Worm (Caenorhabditis elegans) whole organism, L1 larva: Measurements from ENCODE around the gene F34H10.3.

Source experiments
- C04F5.9 ChIP-seq: sonication (generic microtip); optimal IDR thresholded peaks from 2 replicates; lab custom pipeline; 2016; ENCODE audit warnings: missing genetic modification characterization, missing compliant biosample characterization
- C34B4.2 ChIP-seq: sonication (generic microtip); optimal IDR thresholded peaks from 2 replicates; lab custom pipeline; 2017; ENCODE audit warnings: mild to moderate bottlenecking, missing genetic modification characterization, missing compliant biosample characterization
- Y116A8C.19 ChIP-seq: sonication (generic microtip); optimal IDR thresholded peaks from 2 replicates; lab custom pipeline; 2016; ENCODE audit warnings: missing compliant biosample characterization, missing genetic modification characterization, borderline replicate concordance
- aha-1 ChIP-seq: fragments of 150-350 bp; optimal IDR thresholded peaks from 2 replicates; lab custom pipeline; 2014; ENCODE audit warnings: missing biosample characterization, missing genetic modification characterization
- alr-1 ChIP-seq: fragments of 200-800 bp; sonication (Bioruptor generic); optimal IDR thresholded peaks from 2 replicates; lab custom pipeline; 2018; ENCODE audit warnings: borderline replicate concordance, mild to moderate bottlenecking, missing genetic modification characterization, missing compliant biosample characterization
- aly-2 ChIP-seq: fragments of 150-350 bp; optimal IDR thresholded peaks from 2 replicates; lab custom pipeline; 2014; ENCODE audit warnings: missing biosample characterization, missing genetic modification characterization
- blmp-1 ChIP-seq: fragments of 150-350 bp; optimal IDR thresholded peaks from 2 replicates; lab custom pipeline; 2014; ENCODE audit warnings: missing biosample characterization, missing genetic modification characterization
- ceh-82 ChIP-seq, 3 experiments: fragments of 150-350 bp in 1 of 3; sonication (generic microtip) in 2 of 3; optimal IDR thresholded peaks; 2 replicates each; lab custom pipeline; 2014 to 2017; ENCODE audit warnings: missing biosample characterization in 3 of 3, missing genetic modification characterization in 3 of 3
- ceh-88 ChIP-seq: fragments of 200-800 bp; sonication (Bioruptor generic); IDR thresholded peaks from 2 replicates; pipeline ENCODE4 v1.3.6; 2022; ENCODE audit warnings: missing genetic modification characterization, missing compliant biosample characterization
- ceh-90 ChIP-seq: sonication (generic microtip); optimal IDR thresholded peaks from 2 replicates; lab custom pipeline; 2016; ENCODE audit warnings: missing genetic modification characterization, missing compliant biosample characterization
- dpl-1 ChIP-seq, 3 experiments: fragments of 150-350 bp in 2 of 3; sonication (generic microtip) in 1 of 3; optimal IDR thresholded peaks; 2 replicates each; lab custom pipeline; 2014 to 2017; ENCODE audit warnings: missing biosample characterization in 3 of 3, missing genetic modification characterization in 3 of 3, missing genetic modification reagents in 3 of 3
- dsc-1 ChIP-seq: sonication (generic microtip); optimal IDR thresholded peaks from 2 replicates; lab custom pipeline; 2016; ENCODE audit warnings: mild to moderate bottlenecking, missing genetic modification characterization, missing compliant biosample characterization
- efl-1 ChIP-seq, 4 experiments: fragments of 150-350 bp; optimal IDR thresholded peaks in 3 of 4; peaks in 1 of 4; 1 replicate in 1 of 4; 2 replicates in 3 of 4; lab custom pipeline; 2014; ENCODE audit warnings: missing biosample characterization in 2 of 4, missing genetic modification characterization in 2 of 4, missing genetic modification reagents in 2 of 4
- egl-13 ChIP-seq: sonication (generic microtip); optimal IDR thresholded peaks from 2 replicates; lab custom pipeline; 2016; ENCODE audit warnings: missing genotype, missing genetic modification reagents, missing genetic modification characterization, missing compliant biosample characterization
- egl-27 ChIP-seq, 2 experiments: fragments of 150-350 bp in 1 of 2; sonication (generic microtip); optimal IDR thresholded peaks; 3 replicates each; lab custom pipeline; 2017 to 2018; ENCODE audit warnings: missing biosample characterization in 2 of 2, missing genetic modification characterization in 2 of 2, missing genetic modification reagents in 2 of 2
- elt-2 ChIP-seq: sonication (generic microtip); optimal IDR thresholded peaks from 2 replicates; lab custom pipeline; 2016; ENCODE audit warnings: missing genetic modification characterization, mild to moderate bottlenecking, inconsistent platforms, missing compliant biosample characterization, missing genetic modification reagents
- elt-3 ChIP-seq, 6 experiments: fragments of 150-350 bp in 1 of 6; sonication (generic microtip); optimal IDR thresholded peaks; 2 replicates each; lab custom pipeline; 2017 to 2018; ENCODE audit warnings: missing biosample characterization in 6 of 6, missing genetic modification characterization in 6 of 6, inconsistent platforms in 1 of 6
- fkh-10 ChIP-seq: sonication (generic microtip); optimal IDR thresholded peaks from 2 replicates; lab custom pipeline; 2017; ENCODE audit warnings: missing biosample characterization, missing genetic modification reagents, missing genetic modification characterization
- fkh-8 ChIP-seq: sonication (generic microtip); optimal IDR thresholded peaks from 2 replicates; lab custom pipeline; 2016; ENCODE audit warnings: mild to moderate bottlenecking, missing genetic modification characterization, missing compliant biosample characterization
- fos-1 ChIP-seq: fragments of 150-350 bp; optimal IDR thresholded peaks from 2 replicates; lab custom pipeline; 2014; ENCODE audit warnings: missing biosample characterization, missing genetic modification characterization
- hlh-4 ChIP-seq: sonication (generic microtip); optimal IDR thresholded peaks from 2 replicates; lab custom pipeline; 2016; ENCODE audit warnings: mild to moderate bottlenecking, missing genetic modification characterization, missing compliant biosample characterization
- hpl-2 ChIP-seq: fragments of 150-350 bp; optimal IDR thresholded peaks from 2 replicates; lab custom pipeline; 2014; ENCODE audit warnings: missing biosample characterization, missing genetic modification reagents, missing genetic modification characterization
- irx-1 ChIP-seq: sonication (generic microtip); optimal IDR thresholded peaks from 2 replicates; lab custom pipeline; 2016; ENCODE audit warnings: missing genetic modification characterization, missing compliant biosample characterization
- lin-14 ChIP-seq: fragments of 200-800 bp; sonication (Bioruptor generic); optimal IDR thresholded peaks from 2 replicates; lab custom pipeline; 2018; ENCODE audit warnings: mild to moderate bottlenecking, missing genetic modification characterization, moderate library complexity, missing compliant biosample characterization
- lin-35 ChIP-seq, 2 experiments: fragments of 150-350 bp; optimal IDR thresholded peaks; 2 replicates each; lab custom pipeline; 2014; ENCODE audit warnings: missing biosample characterization in 2 of 2, missing genetic modification characterization in 2 of 2, missing genetic modification reagents in 2 of 2
- lsy-2 ChIP-seq, 2 experiments: fragments of 150-350 bp; optimal IDR thresholded peaks; 2 replicates each; lab custom pipeline; 2014; ENCODE audit warnings: missing biosample characterization in 2 of 2, missing genetic modification characterization in 2 of 2
- mef-2 ChIP-seq: fragments of 150-350 bp; optimal IDR thresholded peaks from 2 replicates; lab custom pipeline; 2014; ENCODE audit warnings: missing biosample characterization, missing genetic modification characterization
- nhr-28 ChIP-seq: fragments of 150-350 bp; optimal IDR thresholded peaks from 2 replicates; lab custom pipeline; 2014; ENCODE audit warnings: missing biosample characterization, missing genetic modification characterization
- nhr-47 ChIP-seq: sonication (generic microtip); optimal IDR thresholded peaks from 2 replicates; lab custom pipeline; 2016; ENCODE audit warnings: mild to moderate bottlenecking, missing genetic modification characterization, moderate library complexity, missing compliant biosample characterization
- nhr-71 ChIP-seq: sonication (generic microtip); optimal IDR thresholded peaks from 2 replicates; lab custom pipeline; 2016; ENCODE audit warnings: mild to moderate bottlenecking, missing genetic modification characterization, moderate library complexity, missing compliant biosample characterization
- nhr-85 ChIP-seq: sonication (generic microtip); peaks from one replicate; lab custom pipeline; 2016; ENCODE audit warnings: missing genetic modification characterization, inconsistent platforms, missing compliant biosample characterization
- pax-3 ChIP-seq: fragments of 200-800 bp; sonication (Bioruptor generic); optimal IDR thresholded peaks from 2 replicates; lab custom pipeline; 2018; ENCODE audit warnings: mild to moderate bottlenecking, missing genetic modification characterization, moderate library complexity, missing compliant biosample characterization
- pqm-1 ChIP-seq: sonication (generic microtip); optimal IDR thresholded peaks from 3 replicates; lab custom pipeline; 2017; ENCODE audit warnings: missing biosample characterization, missing genetic modification characterization
- rnt-1 ChIP-seq: sonication (generic microtip); optimal IDR thresholded peaks from 2 replicates; lab custom pipeline; 2016; ENCODE audit warnings: mild to moderate bottlenecking, missing genetic modification characterization, moderate library complexity, missing compliant biosample characterization
- skn-1 ChIP-seq: fragments of 150-350 bp; optimal IDR thresholded peaks from 2 replicates; lab custom pipeline; 2014; ENCODE audit warnings: missing biosample characterization, missing genetic modification characterization
- snpc-4 ChIP-seq: fragments of 150-350 bp; optimal IDR thresholded peaks from 2 replicates; lab custom pipeline; 2014; ENCODE audit warnings: missing biosample characterization, missing genetic modification characterization
- snu-23 ChIP-seq: sonication (generic microtip); optimal IDR thresholded peaks from 2 replicates; lab custom pipeline; 2016; ENCODE audit warnings: missing genetic modification characterization, missing compliant biosample characterization
- sptf-1 ChIP-seq: fragments of 150-350 bp; optimal IDR thresholded peaks from 2 replicates; lab custom pipeline; 2014; ENCODE audit warnings: missing biosample characterization, missing genetic modification characterization
- swsn-7 ChIP-seq: sonication (generic microtip); optimal IDR thresholded peaks from 2 replicates; lab custom pipeline; 2016; ENCODE audit warnings: missing genetic modification characterization, missing compliant biosample characterization
- unc-86 ChIP-seq: sonication (generic microtip); optimal IDR thresholded peaks from 2 replicates; lab custom pipeline; 2016; ENCODE audit warnings: missing genetic modification characterization, missing compliant biosample characterization
- unc-98 ChIP-seq: fragments of 200-800 bp; sonication (Bioruptor generic); IDR thresholded peaks from 2 replicates; pipeline ENCODE4 v1.3.6; 2022; ENCODE audit warnings: missing genetic modification characterization, missing compliant biosample characterization
- vab-15 ChIP-seq: sonication (generic microtip); optimal IDR thresholded peaks from 2 replicates; lab custom pipeline; 2017; ENCODE audit warnings: missing genotype, mild to moderate bottlenecking, missing genetic modification characterization, missing compliant biosample characterization
- xbp-1 ChIP-seq: sonication (generic microtip); optimal IDR thresholded peaks from 2 replicates; lab custom pipeline; 2016; ENCODE audit warnings: missing genetic modification characterization, missing compliant biosample characterization
- zag-1 ChIP-seq: fragments of 150-350 bp; optimal IDR thresholded peaks from 2 replicates; lab custom pipeline; 2014; ENCODE audit warnings: missing biosample characterization, missing genetic modification characterization

Gene F34H10.3

ce11 chrX:9676788-9677454, 42.1 kb upstream of the F34H10.3 start:
- TF ChIP-seq elt-2 (peak; percentile 65), C34B4.2 (tag; lab: Kevin White, UChicago) (no peak), unc-98 (no peak), ceh-82 (tag; optimal IDR thresholded peaks at IDR 0.05; lab: Kevin White, UChicago) (no peak), xbp-1 (no peak), vab-15 (no peak)

DNA sequence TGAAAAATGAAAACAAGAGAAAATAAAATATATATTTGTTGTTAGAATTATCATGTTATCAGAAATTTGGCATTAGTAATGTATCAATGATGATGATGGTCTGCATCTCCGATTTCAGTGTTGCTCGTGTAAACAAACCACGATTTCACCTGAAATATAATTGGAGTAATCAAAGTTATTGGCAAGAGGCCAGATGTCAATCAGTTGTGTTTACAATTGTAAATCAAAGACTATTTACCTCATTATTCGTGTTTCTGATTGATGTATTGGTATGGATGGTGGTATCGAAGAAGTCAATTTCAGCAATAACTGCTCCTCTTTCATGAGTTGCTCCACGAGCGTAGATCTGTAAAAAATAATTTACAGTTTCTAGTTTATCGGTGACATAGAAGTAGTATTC, 41.2 kb upstream of the F34H10.3 start:
- TF ChIP-seq lin-14 (GFP tag; lab: Kevin White, UChicago) (no peak), Y116A8C.19 (tag; lab: Kevin White, UChicago) (no peak), pax-3 (no peak)

ce11 chrX:9674799-9675198, 40.0 kb upstream of the F34H10.3 start, which contains the start of gene C43C3.4:
Gene C43C3.4, minus strand, starts transcription at chrX:9674899.
- TF ChIP-seq dsc-1 (peak; percentile 45), pqm-1 (tag; lab: Kevin White, UChicago) (no peak)

- TF ChIP-seq C04F5.9 (tag; lab: Kevin White, UChicago) (no peak), lin-14 (GFP tag; lab: Kevin White, UChicago) (peak; percentile 62)
These were observed 38.4 kb upstream of the F34H10.3 start for ce11 chrX:9673228-9673627.

DNA sequence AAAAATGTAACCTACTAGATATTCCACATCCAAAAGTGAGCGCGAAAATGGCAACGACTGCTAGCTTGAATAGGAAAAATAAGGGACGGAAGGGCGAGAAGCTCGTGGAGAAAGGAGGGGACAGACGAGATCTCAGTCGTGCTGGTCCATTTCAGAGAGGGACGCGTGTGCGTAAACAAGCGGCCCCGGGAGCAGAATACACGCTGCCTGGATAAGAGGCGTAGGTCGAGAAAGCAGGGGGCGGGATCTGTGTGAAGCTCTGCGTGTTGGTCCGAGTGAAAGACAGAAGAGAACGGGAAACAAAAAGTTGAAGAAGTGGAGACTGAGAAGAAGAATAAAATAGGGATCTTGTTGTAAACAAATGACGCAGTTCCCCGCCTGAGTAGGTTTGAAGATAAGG, 33.7 kb upstream of the F34H10.3 start, which contains the start of gene T14B1.1:
Gene T14B1.1 (minus strand): TSS at position 170 of the 400 bp plus-strand sequence.
- TF ChIP-seq pax-3: no peak
- no peak for TF ChIP-seq hpl-2 (GFP tag; lab: Kevin White, UChicago)
- TF ChIP-seq dsc-1: peak; percentile 7
- TF ChIP-seq aha-1 (tag; lab: Kevin White, UChicago): no peak
- TF ChIP-seq ceh-82 (tag; optimal IDR thresholded peaks at IDR 0.05; lab: Kevin White, UChicago): peak in 1 of 3 experiments; percentile 39
- no peak for TF ChIP-seq hlh-4 (tag; lab: Kevin White, UChicago)
- no peak for TF ChIP-seq nhr-28 (tag; lab: Kevin White, UChicago)
- TF ChIP-seq ceh-88: no peak
- no peak for TF ChIP-seq dpl-1 (GFP tag; optimal IDR thresholded peaks at IDR 0.05; lab: Kevin White, UChicago)
- TF ChIP-seq fkh-8 (tag; lab: Kevin White, UChicago): peak; percentile 48
- no peak for TF ChIP-seq zag-1
- TF ChIP-seq blmp-1 (tag; lab: Kevin White, UChicago): no peak
- TF ChIP-seq irx-1 (tag; lab: Kevin White, UChicago): no peak
- peak; percentile 8 for TF ChIP-seq nhr-47
- TF ChIP-seq fos-1 (tag; lab: Kevin White, UChicago): no peak
- TF ChIP-seq alr-1: no peak
- no peak for TF ChIP-seq Y116A8C.19 (tag; lab: Kevin White, UChicago)
- TF ChIP-seq efl-1 (optimal IDR thresholded peaks at IDR 0.05; lab: Kevin White, UChicago): no peak
- TF ChIP-seq efl-1 (GFP tag; optimal IDR thresholded peaks at IDR 0.05 in 1 of 2; lab: Kevin White, UChicago): peak in 1 of 2 experiments; percentile 10
- TF ChIP-seq egl-27 (tag; optimal IDR thresholded peaks at IDR 0.05; lab: Kevin White, UChicago): no peak
- TF ChIP-seq elt-3 (tag; optimal IDR thresholded peaks at IDR 0.05; lab: Kevin White, UChicago): no peak
- no peak for TF ChIP-seq skn-1
- peak in 1 of 2 experiments; percentile 30 for TF ChIP-seq lsy-2 (tag; optimal IDR thresholded peaks at IDR 0.05; lab: Kevin White, UChicago)
- TF ChIP-seq egl-13: no peak
- no peak for TF ChIP-seq sptf-1 (tag; lab: Kevin White, UChicago)
- no peak for TF ChIP-seq snpc-4
- TF ChIP-seq rnt-1 (tag; lab: Kevin White, UChicago): peak; percentile 27
- peak; percentile 11 for TF ChIP-seq nhr-85 (tag; lab: Kevin White, UChicago)
- TF ChIP-seq nhr-71 (tag; lab: Kevin White, UChicago): peak; percentile 42
- TF ChIP-seq aly-2 (tag; lab: Kevin White, UChicago): no peak
- peak; percentile 18 for TF ChIP-seq swsn-7 (tag; lab: Kevin White, UChicago)
- peak in 1 of 2 experiments; percentile 23 for TF ChIP-seq lin-35 (GFP tag; optimal IDR thresholded peaks at IDR 0.05; lab: Kevin White, UChicago)
- peak; percentile 29 for TF ChIP-seq fkh-10 (GFP tag; lab: Kevin White, UChicago)
- TF ChIP-seq ceh-90 (tag; lab: Kevin White, UChicago): no peak
- TF ChIP-seq mef-2 (tag; lab: Kevin White, UChicago): no peak
- peak; percentile 9 for TF ChIP-seq unc-86
- peak; percentile 26 for TF ChIP-seq snu-23
